Worm (Caenorhabditis elegans): Measurements from ENCODE around the gene F40F12.9.

ce11 chrIII:9912998-9913397 is 1.9 kb downstream of the F40F12.9 start:
- no peak for TF ChIP-seq ama-1 (optimal IDR thresholded peaks at IDR 0.05)
- TF ChIP-seq hmg-4 (GFP tag; optimal IDR thresholded peaks at IDR 0.05), result no peak
- TF ChIP-seq tbx-11 (GFP tag; IDR thresholded peaks at IDR 0.05), result no peak
- TF ChIP-seq flt-1 (GFP tag; IDR thresholded peaks at IDR 0.05), result no peak
- no peak for TF ChIP-seq ceh-36 (tag; optimal IDR thresholded peaks at IDR 0.05)
- TF ChIP-seq B0310.2 (tag; optimal IDR thresholded peaks at IDR 0.05), result no peak
- TF ChIP-seq hnd-1 (tag; optimal IDR thresholded peaks at IDR 0.05), result no peak
